Worm (Caenorhabditis elegans) whole organism, L4/young adult: Measurements from ENCODE around the gene gst-34.

Experiments used
- W03F9.2 ChIP-seq: fragments of 150-350 bp; optimal IDR thresholded peaks from 2 replicates; lab custom pipeline; 2014; ENCODE audit warnings: missing biosample characterization, missing genetic modification characterization
- dao-5 ChIP-seq: sonication (generic microtip); optimal IDR thresholded peaks from 2 replicates; lab custom pipeline; 2016; ENCODE audit warnings: missing genotype, missing genetic modification characterization, moderate library complexity, missing compliant biosample characterization
- him-1 ChIP-seq: sonication (generic microtip); optimal IDR thresholded peaks from 2 replicates; lab custom pipeline; 2016; ENCODE audit warnings: missing genotype, missing genetic modification reagents, missing genetic modification characterization, missing compliant biosample characterization

Gene gst-34

ce11 chrII:15183139-15183538, at the start of gene gst-34:
Gene gst-34, minus strand, starts transcription at chrII:15183239.
- TF ChIP-seq him-1 (no peak), W03F9.2 (tag; lab: Kevin White, UChicago) (no peak), dao-5 (tag; lab: Kevin White, UChicago) (no peak)

ce11 chrII:15232705-15233104, 49.7 kb upstream of the gst-34 start, which contains the start of gene Y46E12BL.2:
Gene Y46E12BL.2, plus strand, starts transcription at chrII:15232947.
- peak; percentile 75 for TF ChIP-seq W03F9.2 (tag; lab: Kevin White, UChicago)
- TF ChIP-seq dao-5 (tag; lab: Kevin White, UChicago), result no peak
- TF ChIP-seq him-1, result peak; percentile 5

ce11 chrII:15229785-15230393, 46.9 kb upstream of the gst-34 start, which contains the start of gene spsb-2:
Gene spsb-2, plus strand, starts transcription at chrII:15230343.
- TF ChIP-seq W03F9.2 (tag; lab: Kevin White, UChicago), result no peak
- no peak for TF ChIP-seq him-1
- TF ChIP-seq dao-5 (tag; lab: Kevin White, UChicago), result no peak

ce11 chrII:15228005-15228404, 45.0 kb upstream of the gst-34 start:
- TF ChIP-seq him-1 (no peak), dao-5 (tag; lab: Kevin White, UChicago) (no peak), W03F9.2 (tag; lab: Kevin White, UChicago) (no peak)

- no peak for TF ChIP-seq W03F9.2 (tag; lab: Kevin White, UChicago)
- TF ChIP-seq dao-5 (tag; lab: Kevin White, UChicago), result no peak
- no peak for TF ChIP-seq him-1
Measured at ce11 chrII:15226805-15227204, 43.8 kb upstream of the gst-34 start.

ce11 chrII:15226186-15226585, 43.1 kb upstream of the gst-34 start:
- TF ChIP-seq him-1, result no peak
- TF ChIP-seq dao-5 (tag; lab: Kevin White, UChicago), result no peak
- no peak for TF ChIP-seq W03F9.2 (tag; lab: Kevin White, UChicago)

ce11 chrII:15220116-15220515, 37.1 kb upstream of the gst-34 start:
- TF ChIP-seq W03F9.2 (tag; lab: Kevin White, UChicago), result no peak

ce11 chrII:15219033-15219432, 36.0 kb upstream of the gst-34 start:
- TF ChIP-seq W03F9.2 (tag; lab: Kevin White, UChicago), result no peak
- no peak for TF ChIP-seq dao-5 (tag; lab: Kevin White, UChicago)
- TF ChIP-seq him-1, result no peak

ce11 chrII:15218609-15219008, 35.6 kb upstream of the gst-34 start:
- no peak for TF ChIP-seq dao-5 (tag; lab: Kevin White, UChicago)
- TF ChIP-seq W03F9.2 (tag; lab: Kevin White, UChicago), result no peak
- no peak for TF ChIP-seq him-1

ce11 chrII:15217949-15218348, 34.9 kb upstream of the gst-34 start:
- no peak for TF ChIP-seq him-1
- no peak for TF ChIP-seq W03F9.2 (tag; lab: Kevin White, UChicago)

- no peak for TF ChIP-seq him-1
- TF ChIP-seq dao-5 (tag; lab: Kevin White, UChicago), result no peak
- no peak for TF ChIP-seq W03F9.2 (tag; lab: Kevin White, UChicago)
Measured at ce11 chrII:15213732-15214131, 30.7 kb upstream of the gst-34 start.

- no peak for TF ChIP-seq dao-5 (tag; lab: Kevin White, UChicago)
Measured at ce11 chrII:15212260-15212914, 29.3 kb upstream of the gst-34 start.

ce11 chrII:15209309-15209708, 26.3 kb upstream of the gst-34 start:
- TF ChIP-seq W03F9.2 (tag; lab: Kevin White, UChicago) (no peak), him-1 (no peak), dao-5 (tag; lab: Kevin White, UChicago) (no peak)

ce11 chrII:15208874-15209273, 25.8 kb upstream of the gst-34 start:
- TF ChIP-seq him-1 (no peak), dao-5 (tag; lab: Kevin White, UChicago) (no peak), W03F9.2 (tag; lab: Kevin White, UChicago) (no peak)

- no peak for TF ChIP-seq W03F9.2 (tag; lab: Kevin White, UChicago)
- TF ChIP-seq him-1, result no peak
- TF ChIP-seq dao-5 (tag; lab: Kevin White, UChicago), result no peak
Measured at ce11 chrII:15208151-15208550, 25.1 kb upstream of the gst-34 start.
